Fruit fly (Drosophila melanogaster): ENCODE data around the gene CG7149.
A peak's percentile ranks its signal among the peaks of the same experiment; 100 is the strongest.

CG7149 gene

DNA sequence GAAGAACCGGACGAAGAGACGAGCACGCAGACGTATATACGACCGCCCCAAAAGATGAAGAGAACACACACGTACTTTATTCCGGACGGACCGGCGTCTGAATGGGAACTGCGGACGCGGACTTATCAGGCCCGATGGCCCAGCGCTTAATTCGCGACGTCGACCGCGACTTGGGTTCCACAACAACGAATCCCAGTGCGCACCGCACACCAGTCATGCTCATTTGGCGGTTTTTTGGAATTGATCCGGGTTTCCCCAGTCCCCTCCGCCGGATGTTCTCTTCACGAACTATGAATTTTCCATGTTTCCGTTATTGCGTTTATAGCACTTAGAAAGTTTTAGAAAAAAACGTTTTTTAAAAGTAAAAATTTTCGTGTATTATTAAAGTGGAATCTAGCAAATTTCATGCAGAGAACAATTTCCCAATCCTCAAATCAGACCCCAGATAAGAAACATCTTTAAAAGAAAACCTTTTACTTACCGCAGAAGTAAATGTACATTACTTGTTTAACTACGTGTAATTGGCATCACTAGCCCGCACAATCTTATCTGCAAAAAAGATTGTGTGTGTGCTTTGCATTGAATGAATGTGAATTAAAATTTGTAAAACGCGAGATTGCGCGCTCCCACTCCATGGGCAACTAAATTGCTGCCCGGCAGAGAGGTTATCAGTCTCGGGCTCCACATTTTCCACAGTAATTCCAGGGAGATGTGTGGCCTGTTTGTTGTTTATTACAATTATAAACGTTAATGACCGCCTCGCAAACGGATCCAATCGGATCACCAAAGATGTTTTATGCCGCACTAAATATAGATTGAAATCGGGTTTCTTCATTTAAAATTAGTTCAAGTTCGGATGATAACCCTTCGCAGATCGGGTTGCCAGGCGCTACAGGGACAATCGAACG, at the start of gene CG7149:
Gene CG7149, minus strand, starts transcription at position 110 of the 908 bp plus-strand sequence.
- TF ChIP-seq CG17801 (GFP tag; optimal IDR thresholded peaks at IDR 0.05; ENCODE audit: partially characterized antibody), result peak; percentile 38

DNA sequence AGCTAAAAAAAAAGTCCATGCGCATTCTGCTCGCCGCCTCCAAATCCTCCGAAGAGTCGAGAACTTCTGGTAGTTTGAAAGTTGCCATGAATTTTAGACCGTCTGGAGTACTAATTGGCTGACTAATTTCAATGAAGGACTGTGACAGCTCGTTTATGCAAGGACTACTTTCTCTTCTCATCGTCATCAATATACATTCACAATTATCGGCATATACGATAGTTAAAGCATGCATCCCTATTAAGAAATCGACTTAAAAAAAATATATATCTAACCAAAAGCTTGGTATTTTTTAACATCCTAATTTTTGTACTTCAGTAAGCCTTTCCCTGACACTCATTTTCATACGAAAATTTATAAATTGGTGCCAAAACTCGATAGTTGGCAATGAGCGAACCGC, 49.8 kb upstream of the CG7149 start, which contains the start of gene CG14537:
Gene CG14537, plus strand, starts transcription at position 301 of the 400 bp plus-strand sequence.
- no peak for TF ChIP-seq CG17801 (GFP tag; optimal IDR thresholded peaks at IDR 0.05; ENCODE audit: partially characterized antibody)

DNA sequence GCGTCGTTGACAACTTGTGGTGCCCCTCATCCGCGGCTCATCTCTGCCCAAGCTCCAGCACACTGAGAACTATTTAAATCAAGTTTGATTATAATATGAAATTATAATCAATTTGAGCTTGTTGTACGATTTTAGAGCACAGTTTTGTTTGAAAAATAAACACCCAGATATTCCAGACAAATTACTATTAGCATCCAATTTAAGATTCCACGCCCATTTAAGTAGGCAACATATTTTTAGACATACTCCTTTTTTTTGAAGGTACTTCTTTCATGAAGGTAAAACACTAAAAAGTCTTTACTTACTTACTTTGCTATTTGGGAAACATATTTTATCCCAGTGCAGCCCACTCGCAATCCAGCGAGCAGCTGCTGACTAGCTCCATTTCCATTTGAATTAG, 47.7 kb upstream of the CG7149 start:
- no peak for TF ChIP-seq CG17801 (GFP tag; optimal IDR thresholded peaks at IDR 0.05; ENCODE audit: partially characterized antibody)

DNA sequence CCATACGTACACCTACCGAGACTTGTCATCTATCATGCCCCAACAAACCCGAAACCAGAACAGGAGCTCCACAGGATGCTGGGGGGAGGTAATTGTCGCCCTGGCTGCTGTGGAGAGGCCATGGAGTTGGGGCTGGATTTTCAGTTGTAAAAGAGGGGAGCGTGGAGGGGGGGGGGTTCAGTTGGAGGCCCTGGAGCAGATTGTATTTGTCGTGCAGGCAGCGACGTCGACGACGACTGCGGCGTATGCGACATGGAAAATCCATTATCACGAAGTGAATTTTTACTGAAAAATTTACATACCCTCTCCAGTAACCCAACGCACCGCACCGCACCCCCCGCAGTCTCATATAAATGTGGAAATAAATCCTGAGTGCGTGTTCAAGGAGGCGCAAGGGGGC, 43.3 kb upstream of the CG7149 start:
- TF ChIP-seq CG17801 (GFP tag; optimal IDR thresholded peaks at IDR 0.05; ENCODE audit: partially characterized antibody), result no peak

DNA sequence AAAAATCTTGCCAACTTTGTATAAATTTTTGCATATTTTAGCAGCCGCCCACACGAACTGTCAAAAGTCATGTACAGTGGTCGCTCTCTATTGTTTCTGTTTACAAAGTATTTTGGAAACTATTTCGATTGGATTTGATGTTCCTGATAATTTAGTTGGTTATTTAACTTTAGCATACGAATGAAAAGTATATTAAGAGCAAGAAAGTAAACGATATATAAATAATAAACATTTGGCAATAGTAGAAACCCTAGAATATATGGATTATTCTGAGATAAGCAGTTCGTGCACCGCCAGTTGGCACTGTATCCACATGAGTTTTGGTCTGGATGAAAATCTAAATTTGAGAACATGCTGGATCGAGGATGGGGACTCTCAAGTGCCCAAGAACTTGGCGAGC, 42.9 kb upstream of the CG7149 start:
- no peak for TF ChIP-seq CG17801 (GFP tag; optimal IDR thresholded peaks at IDR 0.05; ENCODE audit: partially characterized antibody)

DNA sequence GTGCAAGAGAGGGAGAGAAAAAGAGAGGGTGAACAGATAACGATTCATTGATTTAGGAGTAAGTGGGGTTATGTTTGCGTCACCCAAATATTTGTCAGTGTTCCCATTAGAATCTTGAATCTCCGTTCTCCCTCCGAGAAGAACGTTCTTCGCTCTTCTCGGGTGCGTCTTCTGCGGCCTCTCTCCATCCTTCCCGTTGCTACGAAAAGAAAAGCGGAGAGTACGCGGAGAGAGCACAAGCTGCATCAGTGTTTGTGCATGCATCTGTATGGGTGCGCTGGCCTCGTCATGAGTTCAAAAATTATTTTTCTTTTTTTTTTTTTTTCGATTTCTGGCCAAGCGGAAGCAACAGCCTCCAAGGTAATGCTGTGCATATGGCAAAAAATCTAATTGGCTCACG, 38.5 kb upstream of the CG7149 start:
- TF ChIP-seq CG17801 (GFP tag; optimal IDR thresholded peaks at IDR 0.05; ENCODE audit: partially characterized antibody), result no peak

DNA sequence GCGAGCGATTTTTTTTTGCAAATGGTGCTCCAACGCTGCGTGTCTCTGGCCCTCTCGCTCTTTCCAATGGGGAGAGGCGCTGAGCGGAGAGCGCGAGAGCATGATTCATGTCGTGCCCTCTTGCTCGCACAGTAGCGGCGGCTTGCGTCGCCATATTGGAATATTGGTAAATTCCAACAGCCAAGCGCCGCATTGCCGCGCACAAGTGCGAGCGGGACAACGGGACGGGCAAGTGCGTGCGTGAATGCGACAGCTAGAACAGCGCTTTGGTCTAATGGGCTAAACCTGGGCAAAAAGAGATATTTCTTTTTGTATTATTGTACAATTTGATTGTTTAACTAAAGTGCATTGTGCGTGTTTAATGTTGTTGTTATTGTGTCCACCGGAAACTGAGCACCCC, 37.9 kb upstream of the CG7149 start:
- TF ChIP-seq CG17801 (GFP tag; optimal IDR thresholded peaks at IDR 0.05; ENCODE audit: partially characterized antibody), result peak; percentile 9

DNA sequence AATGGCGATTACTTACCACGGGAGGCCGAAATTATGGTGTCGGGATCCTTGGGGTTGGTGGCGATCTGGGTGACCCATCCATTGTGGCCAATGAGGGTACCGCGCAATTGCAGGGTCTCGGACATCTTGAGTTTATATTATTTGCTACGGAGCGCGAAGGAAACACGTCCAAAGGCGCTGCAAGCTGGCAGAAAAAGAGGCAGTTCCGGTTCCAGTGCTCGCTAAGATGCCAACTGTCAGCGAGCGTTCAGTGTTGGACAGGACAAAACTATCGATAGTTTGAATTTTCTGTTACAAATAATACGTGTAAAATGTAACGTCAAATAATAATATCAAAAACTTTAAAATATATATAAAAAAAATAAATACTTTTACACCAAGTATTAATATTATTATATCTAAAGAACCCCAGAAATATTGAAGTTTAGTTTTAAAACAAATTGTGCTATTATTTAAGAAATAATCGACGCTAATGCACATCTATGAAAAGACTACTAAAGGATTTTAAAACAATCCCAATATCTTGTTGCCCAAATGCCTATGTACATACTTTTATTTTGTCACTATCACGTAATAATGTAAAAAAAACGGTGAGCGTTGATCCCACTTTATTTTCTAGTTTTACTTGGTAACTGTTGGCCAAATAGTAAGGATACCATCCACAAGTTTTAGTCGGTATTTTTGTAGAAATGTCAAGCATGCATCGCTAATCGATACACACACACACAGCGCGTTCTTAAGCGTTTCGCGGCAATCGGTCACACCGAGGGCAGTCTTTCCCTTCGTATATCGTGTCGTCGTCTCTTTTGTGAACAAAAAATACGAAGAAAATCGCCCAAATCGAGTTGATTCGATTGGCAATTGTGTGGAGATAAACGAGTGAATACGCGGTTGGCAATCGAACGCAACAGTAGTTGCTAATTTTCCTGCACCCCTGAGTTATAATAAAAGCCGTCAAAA, 37.0 kb upstream of the CG7149 start, which contains the start of the genes Rack1 and mts:
Gene Rack1, minus strand, starts transcription at position 271 of the 960 bp plus-strand sequence.
Gene mts, plus strand, starts transcription at position 606 of the 960 bp plus-strand sequence.
- TF ChIP-seq CG17801 (GFP tag; optimal IDR thresholded peaks at IDR 0.05; ENCODE audit: partially characterized antibody), result peak; percentile 81

DNA sequence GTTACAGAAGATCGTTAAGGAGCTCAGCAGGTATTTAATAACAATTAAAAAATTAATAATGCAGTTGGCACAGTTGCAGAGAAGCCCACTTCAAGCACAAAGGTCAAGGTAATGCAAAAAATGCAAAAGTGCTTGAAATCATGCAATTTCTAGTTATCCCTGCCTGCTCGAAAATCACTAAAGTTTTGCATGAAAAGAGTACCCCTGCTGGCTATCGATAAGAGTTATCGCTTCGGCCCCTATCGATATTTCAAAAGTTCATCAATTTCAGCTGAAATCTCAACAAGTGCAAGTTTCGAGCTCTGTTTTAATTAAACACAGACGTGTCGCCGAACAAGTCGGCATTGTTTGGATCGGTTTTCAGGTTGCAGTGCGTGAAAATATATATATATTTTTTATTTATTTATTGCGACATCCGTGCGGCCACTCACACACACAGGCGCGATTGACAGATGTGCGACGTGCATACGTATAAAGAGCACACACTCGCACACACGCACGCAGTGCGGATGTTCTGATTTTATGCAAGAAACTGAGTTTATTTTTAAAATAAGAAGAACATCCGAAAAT, 31.0 kb upstream of the CG7149 start:
- peak; percentile 21 for TF ChIP-seq CG17801 (GFP tag; optimal IDR thresholded peaks at IDR 0.05; ENCODE audit: partially characterized antibody)

DNA sequence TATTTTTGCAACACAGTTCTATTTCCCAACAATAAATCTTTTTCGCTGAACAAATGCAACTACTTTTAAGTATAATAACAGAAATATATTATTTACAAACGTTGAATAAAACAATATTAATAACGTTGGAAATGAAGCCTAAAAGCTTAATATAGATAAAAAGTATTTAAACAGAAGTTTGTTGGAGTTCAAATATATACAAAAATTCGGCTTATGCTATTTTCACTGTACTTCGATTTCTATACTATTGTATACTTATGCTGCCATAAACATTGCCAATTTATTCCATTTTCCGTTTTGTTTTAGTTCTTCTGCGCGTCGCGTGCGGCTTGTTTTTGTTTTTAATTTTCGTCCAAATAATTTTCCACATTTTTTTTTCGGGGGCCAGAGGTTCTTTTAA, 30.5 kb upstream of the CG7149 start, which contains the start of gene CG7115:
Gene CG7115, plus strand, starts transcription at position 301 of the 400 bp plus-strand sequence.
- no peak for TF ChIP-seq CG17801 (GFP tag; optimal IDR thresholded peaks at IDR 0.05; ENCODE audit: partially characterized antibody)

DNA sequence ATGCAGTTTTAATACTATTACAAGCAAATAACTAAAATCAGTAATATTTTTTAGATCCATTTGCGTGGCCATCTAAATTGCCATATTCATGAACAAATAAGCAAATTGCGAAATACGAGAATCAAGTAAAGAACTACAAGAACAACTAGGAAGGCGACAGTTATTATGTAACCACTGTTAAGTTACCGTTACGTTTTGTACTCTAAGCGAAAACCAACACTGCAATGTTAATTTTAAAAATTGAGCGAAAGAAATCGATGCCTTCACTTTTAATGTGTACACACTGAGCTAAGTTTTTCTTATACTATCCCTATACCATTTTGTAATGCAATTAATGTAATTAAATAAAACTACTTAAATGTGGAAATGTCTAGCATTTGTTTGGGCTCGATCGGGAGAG, 30.1 kb upstream of the CG7149 start:
- no peak for TF ChIP-seq CG17801 (GFP tag; optimal IDR thresholded peaks at IDR 0.05; ENCODE audit: partially characterized antibody)

DNA sequence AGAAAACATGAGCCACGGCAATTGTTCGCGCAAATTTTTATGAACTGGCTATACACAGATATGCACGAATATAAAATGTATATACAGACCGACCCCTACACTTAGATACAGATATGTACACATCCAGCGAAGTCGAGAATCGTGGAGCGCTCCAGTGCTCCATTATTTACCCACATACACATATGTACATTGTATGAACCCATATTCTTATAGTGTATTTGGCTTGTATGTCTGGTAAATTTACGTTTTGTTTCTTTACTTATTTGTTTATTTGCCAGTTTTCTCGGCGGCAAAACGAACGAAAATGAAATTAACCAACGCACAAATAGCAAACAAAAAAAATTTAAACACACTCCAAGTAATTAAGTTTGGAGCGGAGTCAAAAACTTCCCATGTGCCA, 23.0 kb upstream of the CG7149 start:
- no peak for TF ChIP-seq CG17801 (GFP tag; optimal IDR thresholded peaks at IDR 0.05; ENCODE audit: partially characterized antibody)

DNA sequence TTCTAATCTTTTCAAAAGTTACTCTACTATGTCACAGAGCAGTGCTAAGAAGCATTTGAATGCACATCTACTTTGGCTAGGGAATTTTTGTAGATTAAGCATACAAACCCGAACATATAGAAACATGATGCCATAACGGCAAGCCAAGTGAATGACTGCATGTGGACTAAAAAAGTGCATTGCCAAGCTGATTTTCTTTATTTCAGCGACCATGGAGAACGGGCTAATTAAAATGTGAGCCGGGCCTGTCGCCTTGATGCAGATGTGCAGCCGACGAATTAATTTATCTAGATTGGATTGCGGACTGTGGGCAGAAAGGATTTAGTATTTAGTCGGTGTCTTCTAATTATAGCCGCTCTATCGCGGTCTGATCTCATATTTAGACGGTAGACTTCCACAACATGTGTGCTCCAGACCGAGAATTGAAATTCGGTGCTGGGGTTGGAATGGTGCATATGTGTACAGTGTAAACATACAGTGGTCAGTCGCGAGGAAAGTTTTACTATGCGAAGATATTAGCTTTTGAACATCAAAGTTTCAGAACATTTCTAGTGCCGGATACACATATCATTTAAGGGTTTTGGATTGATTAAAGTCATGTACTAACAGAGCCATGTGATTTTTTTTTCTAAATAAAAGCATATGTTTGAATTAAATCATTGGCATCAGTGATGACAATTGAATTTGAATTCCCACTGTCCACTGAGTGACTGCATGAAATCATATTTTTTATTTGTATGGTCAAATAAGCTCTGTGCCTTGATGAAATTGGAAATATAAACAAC, 22.4 kb upstream of the CG7149 start:
- TF ChIP-seq CG17801 (GFP tag; optimal IDR thresholded peaks at IDR 0.05; ENCODE audit: partially characterized antibody), result no peak
